Fruit fly (Drosophila melanogaster) whole organism, embryonic: Measurements from ENCODE around the gene Lamtor1.

ENCODE experiments used
- Bdp1 ChIP-seq: fragments of 200-800 bp; sonication (Bioruptor generic); optimal IDR thresholded peaks from 3 replicates; lab custom pipeline; 2016; ENCODE audit warnings: missing biosample characterization, missing genetic modification characterization
- Blimp-1 ChIP-seq: fragments of 200-800 bp; sonication (Bioruptor generic); optimal IDR thresholded peaks from 3 replicates; lab custom pipeline; 2018; ENCODE audit warnings: missing biosample characterization, missing genetic modification characterization, mild to moderate bottlenecking, moderate library complexity, missing genetic modification reagents
- CG11456 ChIP-seq: fragments of 200-800 bp; sonication (Bioruptor generic); IDR thresholded peaks from 3 replicates; pipeline ENCODE4 v1.3.6; 2022; ENCODE audit warnings: missing biosample characterization, missing genetic modification characterization
- CG15073 ChIP-seq: fragments of 200-800 bp; sonication (Bioruptor generic); optimal IDR thresholded peaks from 2 replicates; lab custom pipeline; 2016; ENCODE audit warnings: missing biosample characterization, missing genetic modification characterization
- Camta ChIP-seq: fragments of 200-800 bp; sonication (Bioruptor generic); optimal IDR thresholded peaks from 2 replicates; lab custom pipeline; 2016; ENCODE audit warnings: missing biosample characterization, missing genetic modification characterization
- Hmx ChIP-seq: fragments of 200-800 bp; sonication (Bioruptor generic); optimal IDR thresholded peaks from 2 replicates; lab custom pipeline; 2016; ENCODE audit warnings: missing biosample characterization, missing genetic modification characterization
- Hr78 ChIP-seq, 2 experiments: fragments of 200-800 bp in 1 of 2; fragments of >200 bp in 1 of 2; sonication (Bioruptor generic) in 1 of 2; optimal IDR thresholded peaks; 2 replicates each; lab custom pipeline; 2017 to 2019; ENCODE audit warnings: missing biosample characterization in 2 of 2, missing genetic modification characterization in 2 of 2, mild to moderate bottlenecking in 1 of 2, moderate library complexity in 1 of 2
- br ChIP-seq: fragments of >200 bp; optimal IDR thresholded peaks from 2 replicates; lab custom pipeline; 2017
- fru ChIP-seq: fragments of >200 bp; optimal IDR thresholded peaks from 2 replicates; lab custom pipeline; 2017
- lab ChIP-seq: fragments of 200-800 bp; sonication (Bioruptor generic); optimal IDR thresholded peaks from 3 replicates; lab custom pipeline; 2017; ENCODE audit warnings: missing biosample characterization, missing genetic modification characterization, mild to moderate bottlenecking, moderate library complexity, missing genetic modification reagents
- psq ChIP-seq: fragments of 200-800 bp; sonication (Bioruptor generic); optimal IDR thresholded peaks from 2 replicates; lab custom pipeline; 2017; ENCODE audit warnings: missing biosample characterization, missing genetic modification characterization
- stwl ChIP-seq: fragments of 200-800 bp; sonication (Bioruptor generic); optimal IDR thresholded peaks from 3 replicates; lab custom pipeline; 2018; ENCODE audit warnings: missing biosample characterization, mild to moderate bottlenecking, missing genetic modification characterization, moderate library complexity

- TF ChIP-seq Hr78 (GFP tag; optimal IDR thresholded peaks at IDR 0.05; lab: Kevin White, UChicago) (no peak), stwl (tag; lab: Kevin White, UChicago) (no peak), Bdp1 (GFP tag; lab: Kevin White, UChicago) (no peak), CG15073 (GFP tag; lab: Kevin White, UChicago) (no peak), psq (GFP tag; lab: Kevin White, UChicago) (no peak), lab (GFP tag; lab: Kevin White, UChicago) (no peak), Blimp-1 (GFP tag; lab: Kevin White, UChicago) (no peak), br (lab: Kevin White, UChicago) (no peak), Hmx (GFP tag; lab: Kevin White, UChicago) (no peak), Camta (GFP tag; lab: Kevin White, UChicago) (no peak), fru (lab: Kevin White, UChicago) (no peak), CG11456 (no peak)
Observed at dm6 chr3L:20036610-20037009, 7.8 kb upstream of the Lamtor1 start.
